Fruit fly (Drosophila melanogaster): Measurements from ENCODE around the gene CG11267.

DNA sequence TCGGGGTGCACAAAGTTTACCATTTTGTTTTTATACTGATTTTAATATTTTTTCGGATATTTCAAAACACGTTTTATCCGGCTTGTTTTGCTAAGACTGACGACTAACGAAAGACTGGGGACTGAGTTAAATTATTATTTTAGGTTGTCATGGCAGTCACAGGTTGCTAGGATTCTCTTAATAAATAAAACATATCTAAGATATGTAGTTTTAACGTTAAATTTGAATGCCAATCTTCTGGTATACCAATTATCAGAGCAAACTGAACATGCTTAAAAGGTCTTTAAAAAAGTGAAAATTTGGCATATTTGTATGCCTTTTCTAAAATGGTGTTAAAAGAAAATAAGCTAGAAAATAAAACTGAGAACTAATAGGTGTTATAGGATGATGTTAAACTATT, 10.5 kb downstream of the CG11267 start, which contains the start of gene Zmynd10:
- TF ChIP-seq CG5204 (GFP tag; optimal IDR thresholded peaks at IDR 0.05) (no peak), bab1 (GFP tag; optimal IDR thresholded peaks at IDR 0.05) (no peak), CG1620 (GFP tag; optimal IDR thresholded peaks at IDR 0.05) (no peak), Crg-1 (GFP tag; optimal IDR thresholded peaks at IDR 0.05) (no peak), CG14711 (tag; optimal IDR thresholded peaks at IDR 0.05) (no peak), CG7045 (GFP tag; optimal IDR thresholded peaks at IDR 0.05) (no peak), CG33017 (tag; optimal IDR thresholded peaks at IDR 0.05) (no peak), Mnt (GFP tag; optimal IDR thresholded peaks at IDR 0.05) (no peak), pad (GFP tag; optimal IDR thresholded peaks at IDR 0.05) (no peak), CG11617 (GFP tag; optimal IDR thresholded peaks at IDR 0.05) (no peak), cic (GFP tag; optimal IDR thresholded peaks at IDR 0.05) (no peak)
